Worm (Caenorhabditis elegans) whole organism, L2 larva: ENCODE results near the gene tps-1.

Source experiments
- F13H6.1 ChIP-seq: sonication (generic microtip); optimal IDR thresholded peaks from 2 replicates; lab custom pipeline; 2016; ENCODE audit warnings: missing genetic modification characterization, missing compliant biosample characterization
- ceh-16 ChIP-seq: fragments of 150-350 bp; optimal IDR thresholded peaks from 2 replicates; lab custom pipeline; 2014; ENCODE audit warnings: missing biosample characterization, missing genetic modification characterization
- egl-27 ChIP-seq: sonication (generic microtip); optimal IDR thresholded peaks from 3 replicates; lab custom pipeline; 2017; ENCODE audit warnings: missing biosample characterization, missing genetic modification reagents, missing genetic modification characterization
- lin-39 ChIP-seq: fragments of 150-350 bp; optimal IDR thresholded peaks from 2 replicates; lab custom pipeline; 2014; ENCODE audit warnings: missing biosample characterization, missing genetic modification reagents, missing genetic modification characterization
- nhr-12 ChIP-seq: fragments of 150-350 bp; optimal IDR thresholded peaks from 2 replicates; lab custom pipeline; 2014; ENCODE audit warnings: missing biosample characterization, missing genetic modification characterization
- nhr-6 ChIP-seq: fragments of 150-350 bp; optimal IDR thresholded peaks from 2 replicates; lab custom pipeline; 2014; ENCODE audit warnings: missing biosample characterization, missing genetic modification characterization
- nhr-77 ChIP-seq: fragments of 150-350 bp; optimal IDR thresholded peaks from 2 replicates; lab custom pipeline; 2014; ENCODE audit warnings: missing biosample characterization, missing genetic modification characterization
- sem-4 ChIP-seq: fragments of 150-350 bp; optimal IDR thresholded peaks from 2 replicates; lab custom pipeline; 2014; ENCODE audit warnings: missing biosample characterization, missing genetic modification reagents, missing genetic modification characterization
- ztf-4 ChIP-seq: fragments of 150-350 bp; optimal IDR thresholded peaks from 2 replicates; lab custom pipeline; 2014; ENCODE audit warnings: missing biosample characterization, missing genetic modification characterization

ce11 chrX:17474521-17475170 is at the start of gene tps-1:
- no peak for TF ChIP-seq nhr-6 (tag; lab: Kevin White, UChicago)
- no peak for TF ChIP-seq egl-27 (tag; lab: Kevin White, UChicago)
- no peak for TF ChIP-seq ceh-16 (tag; lab: Kevin White, UChicago)
- no peak for TF ChIP-seq sem-4 (tag; lab: Kevin White, UChicago)
- TF ChIP-seq ztf-4 (tag; lab: Kevin White, UChicago): no peak
- TF ChIP-seq nhr-77 (tag; lab: Kevin White, UChicago): no peak
- no peak for TF ChIP-seq nhr-12 (tag; lab: Kevin White, UChicago)
- no peak for TF ChIP-seq lin-39
- no peak for TF ChIP-seq F13H6.1 (tag; lab: Kevin White, UChicago)
